Worm (Caenorhabditis elegans) whole organism, young adult: ENCODE data around the gene golg-4.

Experiments used
- B0336.3 ChIP-seq: fragments of 200-800 bp; sonication (Bioruptor generic); IDR thresholded peaks from 2 replicates; pipeline ENCODE4 v1.3.6; 2022; ENCODE audit warnings: missing genetic modification characterization, missing compliant biosample characterization
- F33H1.4 ChIP-seq: fragments of 200-800 bp; sonication (Bioruptor generic); IDR thresholded peaks from 2 replicates; pipeline ENCODE4 v1.3.6; 2022; ENCODE audit warnings: missing genetic modification reagents, missing genetic modification characterization, missing compliant biosample characterization
- F39B2.1 ChIP-seq: fragments of 200-800 bp; sonication (Bioruptor generic); IDR thresholded peaks from 2 replicates; pipeline ENCODE4 v1.3.6; 2022; ENCODE audit warnings: missing genetic modification reagents, missing genetic modification characterization, missing compliant biosample characterization
- F55B11.4 ChIP-seq: sonication (generic microtip); optimal IDR thresholded peaks from 2 replicates; lab custom pipeline; 2016; ENCODE audit warnings: missing compliant biosample characterization, missing genetic modification characterization, borderline replicate concordance; ENCODE audit not compliant: insufficient read depth
- F57C9.4 ChIP-seq: sonication (generic microtip); optimal IDR thresholded peaks from 2 replicates; lab custom pipeline; 2017; ENCODE audit warnings: mild to moderate bottlenecking, missing genetic modification characterization, missing compliant biosample characterization
- K12H6.12 ChIP-seq: fragments of 200-800 bp; sonication (Bioruptor generic); optimal IDR thresholded peaks from 2 replicates; lab custom pipeline; 2018; ENCODE audit warnings: mild to moderate bottlenecking, missing genetic modification characterization, missing compliant biosample characterization
- T07F8.4 ChIP-seq: sonication (generic microtip); optimal IDR thresholded peaks from 2 replicates; lab custom pipeline; 2016; ENCODE audit warnings: mild to moderate bottlenecking, missing genetic modification characterization, moderate library complexity, missing compliant biosample characterization
- Y56A3A.18 ChIP-seq: fragments of 200-800 bp; sonication (Bioruptor generic); IDR thresholded peaks from 2 replicates; pipeline ENCODE4 v1.3.6; 2022; ENCODE audit warnings: missing genetic modification reagents, missing genetic modification characterization, missing compliant biosample characterization
- Y95B8A.8 ChIP-seq: fragments of 200-800 bp; sonication (Bioruptor generic); IDR thresholded peaks from 2 replicates; pipeline ENCODE4 v1.3.6; 2022; ENCODE audit warnings: missing genetic modification reagents, missing genetic modification characterization, missing compliant biosample characterization
- ZK185.1 ChIP-seq: sonication (generic microtip); optimal IDR thresholded peaks from 2 replicates; lab custom pipeline; 2016; ENCODE audit warnings: mild to moderate bottlenecking, missing genetic modification characterization, missing compliant biosample characterization; ENCODE audit not compliant: poor library complexity, severe bottlenecking
- ama-1 ChIP-seq, 3 experiments: fragments of 150-350 bp in 1 of 3; sonication (generic microtip) in 2 of 3; optimal IDR thresholded peaks; 2 replicates each; lab custom pipeline; 2014 to 2018; ENCODE audit warnings: missing biosample characterization in 2 of 3, missing genetic modification characterization in 2 of 3, missing genetic modification reagents in 2 of 3
- atf-7 ChIP-seq: sonication (generic microtip); optimal IDR thresholded peaks from 2 replicates; lab custom pipeline; 2017; ENCODE audit warnings: mild to moderate bottlenecking, missing genetic modification characterization, missing compliant biosample characterization
- ceh-58 ChIP-seq: fragments of 200-800 bp; sonication (Bioruptor generic); IDR thresholded peaks from 2 replicates; pipeline ENCODE4 v1.3.6; 2022; ENCODE audit warnings: missing genetic modification characterization, missing compliant biosample characterization
- ceh-79 ChIP-seq: sonication (generic microtip); optimal IDR thresholded peaks from 2 replicates; lab custom pipeline; 2017; ENCODE audit warnings: mild to moderate bottlenecking, missing genetic modification characterization, missing compliant biosample characterization
- dox-1 ChIP-seq: fragments of 200-800 bp; sonication (Bioruptor generic); IDR thresholded peaks from 2 replicates; pipeline ENCODE4 v1.3.6; 2022; ENCODE audit warnings: missing genetic modification reagents, missing genetic modification characterization, missing compliant biosample characterization
- dpl-1 ChIP-seq: fragments of 150-350 bp; optimal IDR thresholded peaks from 2 replicates; lab custom pipeline; 2014; ENCODE audit warnings: missing biosample characterization, missing genetic modification reagents, missing genetic modification characterization
- egl-18 ChIP-seq: fragments of 200-800 bp; sonication (Bioruptor generic); IDR thresholded peaks from 2 replicates; pipeline ENCODE4 v1.3.6; 2022; ENCODE audit warnings: missing genetic modification reagents, missing genetic modification characterization, missing compliant biosample characterization
- egl-44 ChIP-seq: fragments of 200-800 bp; sonication (Bioruptor generic); IDR thresholded peaks from 2 replicates; pipeline ENCODE4 v1.3.6; 2022; ENCODE audit warnings: missing genetic modification reagents, missing genetic modification characterization, missing compliant biosample characterization
- ekl-4 ChIP-seq: fragments of 200-800 bp; sonication (Bioruptor generic); IDR thresholded peaks from 2 replicates; pipeline ENCODE4 v1.3.6; 2022; ENCODE audit warnings: missing genetic modification reagents, missing genetic modification characterization, missing compliant biosample characterization
- ets-4 ChIP-seq: fragments of 200-800 bp; sonication (Bioruptor generic); optimal IDR thresholded peaks from 2 replicates; lab custom pipeline; 2018; ENCODE audit warnings: mild to moderate bottlenecking, missing genetic modification characterization, missing compliant biosample characterization
- gei-17 ChIP-seq: fragments of 200-800 bp; sonication (Bioruptor generic); optimal IDR thresholded peaks from 2 replicates; lab custom pipeline; 2018; ENCODE audit warnings: mild to moderate bottlenecking, missing genetic modification characterization, missing compliant biosample characterization
- him-1 ChIP-seq: sonication (generic microtip); optimal IDR thresholded peaks from 2 replicates; lab custom pipeline; 2016; ENCODE audit warnings: missing genotype, missing genetic modification reagents, missing genetic modification characterization, missing compliant biosample characterization
- hmg-20 ChIP-seq: fragments of 200-800 bp; sonication (Bioruptor generic); IDR thresholded peaks from 2 replicates; pipeline ENCODE4 v1.3.6; 2022; ENCODE audit warnings: missing genetic modification reagents, missing genetic modification characterization, missing compliant biosample characterization
- hsf-1 ChIP-seq: fragments of 200-800 bp; sonication (Bioruptor generic); IDR thresholded peaks from 2 replicates; pipeline ENCODE4 v1.3.6; 2022; ENCODE audit warnings: missing genetic modification reagents, missing genetic modification characterization, missing compliant biosample characterization
- let-526 ChIP-seq: fragments of 200-800 bp; sonication (Bioruptor generic); IDR thresholded peaks from 2 replicates; pipeline ENCODE4 v1.3.6; 2022; ENCODE audit warnings: missing genetic modification reagents, missing genetic modification characterization, missing compliant biosample characterization
- lin-40 ChIP-seq: sonication (generic microtip); optimal IDR thresholded peaks from 2 replicates; lab custom pipeline; 2016; ENCODE audit warnings: missing genetic modification characterization, mild to moderate bottlenecking, missing compliant biosample characterization, missing genotype, missing genetic modification reagents
- lir-1 ChIP-seq: fragments of 200-800 bp; sonication (Bioruptor generic); conservative IDR thresholded peaks from 2 replicates; pipeline ENCODE4 v1.3.6; 2022; ENCODE audit warnings: missing genetic modification reagents, missing genetic modification characterization, missing compliant biosample characterization
- madf-10 ChIP-seq: sonication (generic microtip); optimal IDR thresholded peaks from 2 replicates; lab custom pipeline; 2016; ENCODE audit warnings: mild to moderate bottlenecking, missing genetic modification characterization, missing compliant biosample characterization
- madf-6 ChIP-seq: fragments of 200-800 bp; sonication (Bioruptor generic); IDR thresholded peaks from 2 replicates; pipeline ENCODE4 v1.3.6; 2022; ENCODE audit warnings: missing genetic modification reagents, missing genetic modification characterization, missing compliant biosample characterization
- mes-4 ChIP-seq: sonication (generic microtip); optimal IDR thresholded peaks from 2 replicates; lab custom pipeline; 2016; ENCODE audit warnings: missing genotype, missing genetic modification characterization, missing compliant biosample characterization
- nfyb-1 ChIP-seq: fragments of 200-800 bp; sonication (Bioruptor generic); IDR thresholded peaks from 2 replicates; pipeline ENCODE4 v1.3.6; 2022; ENCODE audit warnings: missing genetic modification reagents, missing genetic modification characterization, missing compliant biosample characterization
- nhr-80 ChIP-seq: sonication (generic microtip); optimal IDR thresholded peaks from 2 replicates; lab custom pipeline; 2016; ENCODE audit warnings: missing genetic modification characterization, missing compliant biosample characterization
- nhr-90 ChIP-seq: sonication (generic microtip); optimal IDR thresholded peaks from 2 replicates; lab custom pipeline; 2016; ENCODE audit warnings: missing genotype, mild to moderate bottlenecking, missing genetic modification characterization, missing compliant biosample characterization
- pbrm-1 ChIP-seq: fragments of 200-800 bp; sonication (Bioruptor generic); IDR thresholded peaks from 2 replicates; pipeline ENCODE4 v1.3.6; 2022; ENCODE audit warnings: missing genetic modification reagents, missing genetic modification characterization, missing compliant biosample characterization
- rcor-1 ChIP-seq: fragments of 200-800 bp; sonication (Bioruptor generic); IDR thresholded peaks from 2 replicates; pipeline ENCODE4 v1.3.6; 2022; ENCODE audit warnings: missing genetic modification reagents, missing genetic modification characterization, missing compliant biosample characterization
- rec-8 ChIP-seq, 2 experiments: sonication (generic microtip); optimal IDR thresholded peaks; 2 replicates each; lab custom pipeline; 2016; ENCODE audit warnings: mild to moderate bottlenecking in 2 of 2, missing genetic modification characterization in 2 of 2, missing genetic modification reagents in 2 of 2, missing genotype in 2 of 2, missing biosample characterization in 1 of 2, missing compliant biosample characterization in 1 of 2, moderate library complexity in 1 of 2
- sdz-38 ChIP-seq: sonication (generic microtip); optimal IDR thresholded peaks from 2 replicates; lab custom pipeline; 2016; ENCODE audit warnings: missing genotype, missing genetic modification characterization, missing compliant biosample characterization
- sea-2 ChIP-seq: fragments of 200-800 bp; sonication (Bioruptor generic); IDR thresholded peaks from 2 replicates; pipeline ENCODE4 v1.3.6; 2022; ENCODE audit warnings: missing genetic modification characterization, missing compliant biosample characterization
- snpc-1.3 ChIP-seq: sonication (generic microtip); optimal IDR thresholded peaks from 2 replicates; lab custom pipeline; 2017; ENCODE audit warnings: missing genetic modification characterization, mild to moderate bottlenecking, missing compliant biosample characterization, antibody characterized with exemption, moderate library complexity, missing genotype, missing genetic modification reagents; ENCODE audit not compliant: insufficient read depth
- snpc-4 ChIP-seq, 5 experiments: fragments of 150-350 bp in 1 of 5; sonication (generic microtip) in 4 of 5; optimal IDR thresholded peaks; 2 replicates each; lab custom pipeline; 2014 to 2018; ENCODE audit warnings: missing genetic modification characterization in 5 of 5, missing biosample characterization in 3 of 5, antibody characterized with exemption in 2 of 5, mild to moderate bottlenecking in 2 of 5, missing compliant biosample characterization in 2 of 5, missing genotype in 2 of 5, moderate library complexity in 2 of 5, missing genetic modification reagents in 1 of 5
- tbp1 ChIP-seq: fragments of 200-800 bp; sonication (Bioruptor generic); optimal IDR thresholded peaks from 2 replicates; lab custom pipeline; 2018; ENCODE audit warnings: mild to moderate bottlenecking, missing genetic modification characterization, missing compliant biosample characterization
- tbx-9 ChIP-seq: sonication (generic microtip); optimal IDR thresholded peaks from 2 replicates; lab custom pipeline; 2016; ENCODE audit warnings: borderline replicate concordance, missing genetic modification characterization, inconsistent platforms, missing compliant biosample characterization
- tlf-1 ChIP-seq: fragments of 200-800 bp; sonication (Bioruptor generic); optimal IDR thresholded peaks from 2 replicates; lab custom pipeline; 2018; ENCODE audit warnings: mild to moderate bottlenecking, missing genetic modification characterization, missing compliant biosample characterization
- xnd-1 ChIP-seq: sonication (generic microtip); optimal IDR thresholded peaks from 2 replicates; lab custom pipeline; 2016; ENCODE audit warnings: missing genotype, missing genetic modification reagents, missing genetic modification characterization, missing compliant biosample characterization
- ztf-22 ChIP-seq: fragments of 200-800 bp; sonication (Bioruptor generic); optimal IDR thresholded peaks from 2 replicates; lab custom pipeline; 2018; ENCODE audit warnings: mild to moderate bottlenecking, missing genetic modification characterization, moderate library complexity, missing compliant biosample characterization
- ztf-28 ChIP-seq: fragments of 200-800 bp; sonication (Bioruptor generic); IDR thresholded peaks from 2 replicates; pipeline ENCODE4 v1.3.6; 2022; ENCODE audit warnings: missing genetic modification reagents, missing genetic modification characterization, missing compliant biosample characterization
- ztf-3 ChIP-seq: fragments of 200-800 bp; sonication (Bioruptor generic); optimal IDR thresholded peaks from 2 replicates; lab custom pipeline; 2018; ENCODE audit warnings: mild to moderate bottlenecking, missing genetic modification characterization, missing compliant biosample characterization

The golg-4 gene

DNA sequence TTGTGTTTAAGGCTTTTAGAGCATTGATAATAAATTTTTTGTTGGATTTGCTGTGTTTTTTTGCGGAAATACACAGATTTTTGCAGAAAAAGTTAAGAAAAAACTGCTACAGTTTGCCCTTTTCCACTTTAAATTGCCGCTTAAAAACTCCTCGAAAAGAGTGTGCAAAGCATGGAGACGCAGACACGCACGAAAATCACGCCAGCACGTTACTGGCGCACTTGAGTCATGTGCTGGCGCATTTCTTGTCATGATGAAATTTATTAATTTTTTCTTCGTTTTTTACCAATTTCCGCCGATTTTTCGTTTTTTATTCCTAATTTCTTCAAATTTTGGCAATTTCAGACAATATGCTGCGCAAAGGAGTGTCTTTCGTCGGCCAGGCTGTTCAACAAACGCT lies 54.7 kb downstream of the golg-4 start, which contains the start of gene C34C12.8 (continued):
- TF ChIP-seq nhr-90 (no peak), F39B2.1 (GFP tag; lab: Robert Waterston, UW) (no peak), gei-17 (GFP tag; lab: Kevin White, UChicago) (peak; percentile 78), tbx-9 (tag; lab: Kevin White, UChicago) (no peak), ztf-3 (GFP tag; lab: Kevin White, UChicago) (peak; percentile 28), ceh-79 (peak; percentile 8), K12H6.12 (tag; lab: Kevin White, UChicago) (peak; percentile 63), F57C9.4 (tag; lab: Kevin White, UChicago) (peak; percentile 5), nfyb-1 (peak; percentile 96), snpc-4 (GFP tag; optimal IDR thresholded peaks at IDR 0.05; lab: Kevin White, UChicago) (peak; percentile 61), snpc-4 (tag; optimal IDR thresholded peaks at IDR 0.05; lab: Kevin White, UChicago) (peak; percentile 55 to 85 (median 75)), egl-18 (GFP tag; lab: Robert Waterston, UW) (peak; percentile 80; the same call in 1 of the 2 replicates), Y95B8A.8 (peak; percentile 67; the same call in 1 of the 2 replicates), egl-44 (GFP tag; lab: Robert Waterston, UW) (peak; percentile 50; the same call in 1 of the 2 replicates), rec-8 (tag; optimal IDR thresholded peaks at IDR 0.05; lab: Kevin White, UChicago) (peak in 1 of 2 experiments; percentile 50), ztf-28 (GFP tag; lab: Robert Waterston, UW) (peak; percentile 84), lin-40 (tag; lab: Kevin White, UChicago) (peak; percentile 96), let-526 (GFP tag; lab: Robert Waterston, UW) (peak; percentile 75), madf-6 (GFP tag; lab: Robert Waterston, UW) (peak; percentile 96), him-1 (peak; percentile 19), rcor-1 (GFP tag; lab: Robert Waterston, UW) (peak; percentile 96), pbrm-1 (peak; percentile 96), ekl-4 (peak; percentile 96), madf-10 (tag; lab: Kevin White, UChicago) (peak; percentile 70), xnd-1 (peak; percentile 84), nhr-80 (tag; lab: Kevin White, UChicago) (peak; percentile 47), ama-1 (optimal IDR thresholded peaks at IDR 0.05; lab: Kevin White, UChicago) (no peak), ama-1 (GFP tag; optimal IDR thresholded peaks at IDR 0.05; lab: Kevin White, UChicago) (peak in 1 of 2 experiments; percentile 51), hmg-20 (GFP tag; lab: Robert Waterston, UW) (peak; percentile 90), dpl-1 (GFP tag; lab: Kevin White, UChicago) (peak; percentile 89), B0336.3 (GFP tag; lab: Robert Waterston, UW) (peak; percentile 97), snpc-1.3 (peak; percentile 94), hsf-1 (GFP tag; lab: Robert Waterston, UW) (peak; percentile 85), ztf-22 (peak; percentile 11), tbp1 (GFP tag; lab: Kevin White, UChicago) (peak; percentile 74), sdz-38 (no peak), mes-4 (tag; lab: Kevin White, UChicago) (peak; percentile 44), atf-7 (tag; lab: Kevin White, UChicago) (peak; percentile 84), F33H1.4 (GFP tag; lab: Robert Waterston, UW) (peak; percentile 89), dox-1 (GFP tag; lab: Robert Waterston, UW) (peak; percentile 96), lir-1 (GFP tag; lab: Robert Waterston, UW) (peak; percentile 91), F55B11.4 (no peak), Y56A3A.18 (GFP tag; lab: Robert Waterston, UW) (peak; percentile 93), tlf-1 (GFP tag; lab: Kevin White, UChicago) (peak; percentile 95), ZK185.1 (peak; percentile 89), ceh-58 (GFP tag; lab: Robert Waterston, UW) (no peak), sea-2 (GFP tag; lab: Robert Waterston, UW) (no peak), T07F8.4 (no peak), ets-4 (peak; percentile 3)
